Worm (Caenorhabditis elegans): ENCODE data around the gene Y6G8.2.

Y6G8.2 gene

ce11 chrV:17565903-17566302 is 32.9 kb downstream of the Y6G8.2 start, which contains the start of gene fbxa-171:
TSS of gene fbxa-171 (minus strand) at chrV:17566003.
- TF ChIP-seq elt-1 (tag; optimal IDR thresholded peaks at IDR 0.05) (no peak), R02D3.7 (tag; optimal IDR thresholded peaks at IDR 0.05) (no peak), unc-39 (tag; optimal IDR thresholded peaks at IDR 0.05) (no peak), mml-1 (tag; optimal IDR thresholded peaks at IDR 0.05) (no peak)

- no peak for TF ChIP-seq elt-2 (tag; optimal IDR thresholded peaks at IDR 0.05)
- no peak for TF ChIP-seq ama-1 (optimal IDR thresholded peaks at IDR 0.05)
- TF ChIP-seq hmg-11 (tag; optimal IDR thresholded peaks at IDR 0.05) = no peak
- TF ChIP-seq eor-1 (tag; optimal IDR thresholded peaks at IDR 0.05) = no peak
- no peak for TF ChIP-seq nhr-237 (tag; optimal IDR thresholded peaks at IDR 0.05)
Measured at ce11 chrV:17558946-17559345, 39.8 kb downstream of the Y6G8.2 start, which contains the start of gene fbxa-172. TSS of gene fbxa-172 (plus strand) at chrV:17559246.

- TF ChIP-seq nhr-28 (tag; optimal IDR thresholded peaks at IDR 0.05) (no peak), nfya-1 (tag; optimal IDR thresholded peaks at IDR 0.05; ENCODE audit: insufficient read depth) (no peak), snpc-4 (tag; optimal IDR thresholded peaks at IDR 0.05) (no peak), lsy-12 (tag; optimal IDR thresholded peaks at IDR 0.05) (no peak), mdl-1 (tag; optimal IDR thresholded peaks at IDR 0.05) (no peak), lin-15B (tag; optimal IDR thresholded peaks at IDR 0.05) (no peak), nhr-43 (tag; optimal IDR thresholded peaks at IDR 0.05; ENCODE audit: poor library complexity, severe bottlenecking) (no peak), zag-1 (tag; optimal IDR thresholded peaks at IDR 0.05) (no peak), ztf-11 (tag; optimal IDR thresholded peaks at IDR 0.05) (no peak), jun-1 (tag; optimal IDR thresholded peaks at IDR 0.05) (no peak), nhr-11 (tag; optimal IDR thresholded peaks at IDR 0.05) (no peak), fos-1 (tag; optimal IDR thresholded peaks at IDR 0.05) (no peak), nhr-237 (tag; optimal IDR thresholded peaks at IDR 0.05) (no peak), elt-2 (tag; optimal IDR thresholded peaks at IDR 0.05) (no peak), ztf-4 (tag; optimal IDR thresholded peaks at IDR 0.05) (no peak), ceh-82 (tag; optimal IDR thresholded peaks at IDR 0.05) (no peak)
Measured at ce11 chrV:17558377-17558776, 40.4 kb downstream of the Y6G8.2 start, which contains the start of gene fbxa-174. TSS of gene fbxa-174 (minus strand) at chrV:17558477.

- no peak for TF ChIP-seq pqm-1 (tag; optimal IDR thresholded peaks at IDR 0.05)
- no peak for TF ChIP-seq nhr-237 (tag; optimal IDR thresholded peaks at IDR 0.05)
- TF ChIP-seq eor-1 (tag; optimal IDR thresholded peaks at IDR 0.05) = no peak
- TF ChIP-seq nhr-11 (tag; optimal IDR thresholded peaks at IDR 0.05) = no peak
- TF ChIP-seq pha-4 (tag; optimal IDR thresholded peaks at IDR 0.05) = no peak
- TF ChIP-seq ceh-16 (tag; optimal IDR thresholded peaks at IDR 0.05) = no peak
- TF ChIP-seq elt-2 (tag; optimal IDR thresholded peaks at IDR 0.05) = no peak
- no peak for TF ChIP-seq ztf-4 (tag; optimal IDR thresholded peaks at IDR 0.05)
- no peak for TF ChIP-seq hmg-11 (tag; optimal IDR thresholded peaks at IDR 0.05)
- no peak for TF ChIP-seq mml-1 (tag; optimal IDR thresholded peaks at IDR 0.05)
Measured at ce11 chrV:17552759-17553158, 46.0 kb downstream of the Y6G8.2 start, which contains the start of gene C38D9.8. TSS of gene C38D9.8 (minus strand) at chrV:17552859.

ce11 chrV:17551396-17551795 is 47.4 kb downstream of the Y6G8.2 start:
- TF ChIP-seq lin-15B (tag; optimal IDR thresholded peaks at IDR 0.05) (no peak), fkh-2 (tag; optimal IDR thresholded peaks at IDR 0.05) (no peak), nhr-23 (tag; optimal IDR thresholded peaks at IDR 0.05) (no peak), fkh-10 (GFP tag; optimal IDR thresholded peaks at IDR 0.05) (no peak), nhr-76 (tag; optimal IDR thresholded peaks at IDR 0.05) (no peak), ZK546.5 (tag; optimal IDR thresholded peaks at IDR 0.05) (no peak), nhr-43 (tag; optimal IDR thresholded peaks at IDR 0.05; ENCODE audit: poor library complexity, severe bottlenecking) (no peak), pqm-1 (tag; optimal IDR thresholded peaks at IDR 0.05) (no peak), ztf-11 (tag; optimal IDR thresholded peaks at IDR 0.05) (no peak), daf-12 (tag; optimal IDR thresholded peaks at IDR 0.05) (no peak), fos-1 (tag; optimal IDR thresholded peaks at IDR 0.05) (no peak)

ce11 chrV:17549362-17549761 is 49.4 kb downstream of the Y6G8.2 start, which contains the start of gene fbxa-176:
TSS of gene fbxa-176 (plus strand) at chrV:17549675.
- TF ChIP-seq nhr-28 (tag; optimal IDR thresholded peaks at IDR 0.05) = no peak
- TF ChIP-seq nfya-1 (tag; optimal IDR thresholded peaks at IDR 0.05; ENCODE audit: insufficient read depth) = no peak
- TF ChIP-seq pqm-1 (tag; optimal IDR thresholded peaks at IDR 0.05) = peak; percentile 33
- TF ChIP-seq elt-2 (tag; optimal IDR thresholded peaks at IDR 0.05) = peak; percentile 63
